Worm (Caenorhabditis elegans) whole organism, early embryonic: ENCODE results near the gene aqp-1.

Experiments
- ama-1 ChIP-seq: fragments of 150-350 bp; optimal IDR thresholded peaks from 2 replicates; lab custom pipeline; 2014
- ets-7 ChIP-seq: sonication (generic microtip); optimal IDR thresholded peaks from 2 replicates; lab custom pipeline; 2016; ENCODE audit warnings: missing genotype, missing genetic modification characterization, missing compliant biosample characterization
- hmbx-1 ChIP-seq: sonication (generic microtip); optimal IDR thresholded peaks from 2 replicates; lab custom pipeline; 2016; ENCODE audit warnings: mild to moderate bottlenecking, missing genetic modification characterization, missing compliant biosample characterization
- hnd-1 ChIP-seq: sonication (generic microtip); optimal IDR thresholded peaks from 2 replicates; lab custom pipeline; 2016; ENCODE audit warnings: missing genetic modification characterization, missing compliant biosample characterization
- pes-1 ChIP-seq: fragments of 200-800 bp; sonication (Bioruptor generic); IDR thresholded peaks from 2 replicates; pipeline ENCODE4 v1.3.6; 2022; ENCODE audit warnings: missing genetic modification reagents, missing genetic modification characterization, missing compliant biosample characterization
- scrt-1 ChIP-seq: fragments of 200-800 bp; sonication (Bioruptor generic); IDR thresholded peaks from 2 replicates; pipeline ENCODE4 v1.3.6; 2022; ENCODE audit warnings: missing genetic modification characterization, missing compliant biosample characterization
- sea-1 ChIP-seq: fragments of 200-800 bp; sonication (Bioruptor generic); conservative IDR thresholded peaks from 2 replicates; pipeline ENCODE4 v1.3.6; 2022; ENCODE audit warnings: missing genetic modification characterization, missing compliant biosample characterization
- tbx-11 ChIP-seq: fragments of 200-800 bp; sonication (Bioruptor generic); IDR thresholded peaks from 2 replicates; pipeline ENCODE4 v1.3.6; 2022; ENCODE audit warnings: missing genetic modification characterization, missing compliant biosample characterization
- tra-4 ChIP-seq: sonication (generic microtip); optimal IDR thresholded peaks from 2 replicates; lab custom pipeline; 2017; ENCODE audit warnings: missing genetic modification characterization, missing compliant biosample characterization

- TF ChIP-seq ama-1 (lab: Kevin White, UChicago), result no peak
- no peak for TF ChIP-seq pes-1 (GFP tag; lab: Robert Waterston, UW)
- TF ChIP-seq scrt-1 (GFP tag; lab: Robert Waterston, UW), result no peak
- no peak for TF ChIP-seq sea-1 (GFP tag; lab: Robert Waterston, UW)
- TF ChIP-seq ets-7 (tag; lab: Kevin White, UChicago), result no peak
- TF ChIP-seq tra-4 (tag; lab: Kevin White, UChicago), result no peak
- no peak for TF ChIP-seq hnd-1 (tag; lab: Kevin White, UChicago)
- no peak for TF ChIP-seq hmbx-1 (tag; lab: Kevin White, UChicago)
- no peak for TF ChIP-seq tbx-11 (GFP tag; lab: Robert Waterston, UW)
Measured at ce11 chrII:7253073-7253472, 14.9 kb upstream of the aqp-1 start, which contains the start of gene lsm-4.
